Worm (Caenorhabditis elegans): ENCODE results near the gene cit-1.1.
A peak's percentile ranks its signal among the peaks of the same experiment; 100 is the strongest.

cit-1.1 gene

DNA sequence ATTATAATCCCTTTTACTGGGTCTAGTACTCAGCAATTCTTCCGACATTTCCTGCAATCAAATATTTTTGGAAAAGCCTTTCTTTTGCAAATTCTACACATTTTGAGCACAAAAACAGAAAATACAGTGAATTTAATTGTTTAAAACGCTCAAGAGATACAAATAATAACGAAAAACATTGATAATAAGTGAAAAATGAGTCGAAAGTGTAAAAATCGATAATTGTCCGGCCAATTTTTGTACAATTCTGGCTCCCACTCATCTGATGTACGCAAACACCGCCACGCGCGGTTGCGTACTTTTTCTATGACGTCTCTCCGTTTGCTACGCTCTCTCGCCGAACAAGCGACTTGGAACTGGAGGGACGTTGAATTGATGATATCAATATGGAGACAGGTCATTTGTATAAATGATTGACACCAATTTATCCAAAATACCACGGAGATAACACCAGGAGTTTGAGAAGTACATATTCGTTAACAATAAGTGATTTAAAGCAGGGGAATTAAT lies 11.3 kb upstream of the cit-1.1 start, which contains the start of gene lin-36:
lin-36 (minus strand) TSS at position 51 of the 510 bp plus-strand sequence.
- TF ChIP-seq snpc-4 (tag; optimal IDR thresholded peaks at IDR 0.05) (peak; percentile 64), ama-1 (optimal IDR thresholded peaks at IDR 0.05) (no peak), sea-2 (GFP tag; optimal IDR thresholded peaks at IDR 0.05) (peak; percentile 74), eor-1 (tag; optimal IDR thresholded peaks at IDR 0.05) (no peak), pha-4 (tag; optimal IDR thresholded peaks at IDR 0.05) (peak; percentile 84), nhr-76 (tag; optimal IDR thresholded peaks at IDR 0.05) (no peak), zag-1 (tag; optimal IDR thresholded peaks at IDR 0.05) (no peak), tbx-2 (tag; optimal IDR thresholded peaks at IDR 0.05) (peak; percentile 52), unc-62 (GFP tag; optimal IDR thresholded peaks at IDR 0.05) (no peak), hmg-11 (tag; optimal IDR thresholded peaks at IDR 0.05) (peak; percentile 86), nhr-25 (tag; optimal IDR thresholded peaks at IDR 0.05) (peak; percentile 90), nhr-23 (tag; optimal IDR thresholded peaks at IDR 0.05) (peak; percentile 89), nhr-67 (tag; optimal IDR thresholded peaks at IDR 0.05) (no peak), ceh-16 (tag; optimal IDR thresholded peaks at IDR 0.05) (no peak), ceh-82 (tag; optimal IDR thresholded peaks at IDR 0.05) (no peak), lin-39 (tag; optimal IDR thresholded peaks at IDR 0.05) (peak; percentile 82), lin-15B (tag; optimal IDR thresholded peaks at IDR 0.05) (peak; percentile 85), egl-5 (tag; optimal IDR thresholded peaks at IDR 0.05) (no peak), egl-27 (tag; optimal IDR thresholded peaks at IDR 0.05) (no peak), nhr-11 (tag; optimal IDR thresholded peaks at IDR 0.05) (no peak), pqm-1 (tag; optimal IDR thresholded peaks at IDR 0.05) (peak; percentile 7), elt-1 (tag; optimal IDR thresholded peaks at IDR 0.05) (no peak), nhr-12 (tag; optimal IDR thresholded peaks at IDR 0.05) (no peak), nhr-237 (tag; optimal IDR thresholded peaks at IDR 0.05) (no peak), fos-1 (tag; optimal IDR thresholded peaks at IDR 0.05) (no peak), elt-3 (tag; optimal IDR thresholded peaks at IDR 0.05) (no peak), nhr-43 (tag; optimal IDR thresholded peaks at IDR 0.05; ENCODE audit: poor library complexity, severe bottlenecking) (peak; percentile 58), mdl-1 (tag; optimal IDR thresholded peaks at IDR 0.05) (no peak), ceh-28 (tag; optimal IDR thresholded peaks at IDR 0.05) (peak; percentile 92), lsy-12 (tag; optimal IDR thresholded peaks at IDR 0.05) (peak; percentile 64), unc-39 (tag; optimal IDR thresholded peaks at IDR 0.05) (no peak), nhr-77 (tag; optimal IDR thresholded peaks at IDR 0.05) (no peak), fkh-10 (GFP tag; optimal IDR thresholded peaks at IDR 0.05) (no peak), elt-2 (tag; optimal IDR thresholded peaks at IDR 0.05) (peak; percentile 46), aly-2 (tag; optimal IDR thresholded peaks at IDR 0.05) (no peak), nfya-1 (tag; optimal IDR thresholded peaks at IDR 0.05; ENCODE audit: insufficient read depth) (peak; percentile 86), nhr-28 (tag; optimal IDR thresholded peaks at IDR 0.05) (no peak), daf-12 (tag; optimal IDR thresholded peaks at IDR 0.05) (no peak), skn-1 (tag; optimal IDR thresholded peaks at IDR 0.05) (peak; percentile 34), R02D3.7 (tag; optimal IDR thresholded peaks at IDR 0.05) (peak; percentile 63), ztf-4 (tag; optimal IDR thresholded peaks at IDR 0.05) (no peak), ZK546.5 (tag; optimal IDR thresholded peaks at IDR 0.05) (no peak), jun-1 (tag; optimal IDR thresholded peaks at IDR 0.05) (peak; percentile 45), ztf-11 (tag; optimal IDR thresholded peaks at IDR 0.05) (no peak), ceh-9 (tag; optimal IDR thresholded peaks at IDR 0.05) (no peak), mml-1 (tag; optimal IDR thresholded peaks at IDR 0.05) (no peak)

DNA sequence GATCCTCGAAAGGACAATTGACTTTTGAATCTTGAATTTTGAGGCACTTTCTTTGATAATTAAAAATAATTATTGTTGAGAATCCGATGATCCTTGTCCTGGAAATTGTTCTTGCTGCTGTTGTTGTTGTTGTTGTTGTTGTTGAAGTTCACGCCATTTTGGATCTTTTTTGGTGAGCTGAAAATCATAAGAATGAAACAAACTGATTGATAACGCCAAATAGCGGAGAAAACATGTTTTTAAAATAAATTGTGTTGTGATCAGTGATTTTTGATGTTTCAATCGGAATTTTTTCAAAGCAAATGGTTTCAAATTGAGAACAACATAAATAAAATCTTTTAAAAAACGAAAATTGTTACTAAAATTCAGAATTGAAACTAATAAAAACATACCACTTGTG lies 7.4 kb upstream of the cit-1.1 start:
- TF ChIP-seq fos-1 (tag; optimal IDR thresholded peaks at IDR 0.05) (no peak), pha-4 (tag; optimal IDR thresholded peaks at IDR 0.05) (no peak), fkh-10 (GFP tag; optimal IDR thresholded peaks at IDR 0.05) (no peak), ceh-16 (tag; optimal IDR thresholded peaks at IDR 0.05) (no peak), pqm-1 (tag; optimal IDR thresholded peaks at IDR 0.05) (no peak), sea-2 (GFP tag; optimal IDR thresholded peaks at IDR 0.05) (no peak), R02D3.7 (tag; optimal IDR thresholded peaks at IDR 0.05) (no peak), daf-12 (tag; optimal IDR thresholded peaks at IDR 0.05) (no peak), hmg-11 (tag; optimal IDR thresholded peaks at IDR 0.05) (no peak)

All from whole organism, L3 larva.